Fruit fly (Drosophila melanogaster) whole organism, embryonic: Measurements from ENCODE around the gene endos.

Experiments
- ATbp ChIP-seq: fragments of 200-800 bp; sonication (Bioruptor generic); optimal IDR thresholded peaks from 2 replicates; lab custom pipeline; 2017; ENCODE audit warnings: missing biosample characterization, mild to moderate bottlenecking, missing genetic modification characterization, missing genetic modification reagents
- Asciz ChIP-seq: fragments of 200-800 bp; sonication (Bioruptor generic); optimal IDR thresholded peaks from 2 replicates; lab custom pipeline; 2017; ENCODE audit warnings: missing biosample characterization, mild to moderate bottlenecking, missing genetic modification characterization, missing genetic modification reagents
- Atf-2 ChIP-seq: fragments of 200-800 bp; sonication (Bioruptor generic); optimal IDR thresholded peaks from 2 replicates; lab custom pipeline; 2016; ENCODE audit warnings: missing biosample characterization, missing genetic modification characterization
- BEAF-32 ChIP-seq: fragments of 200-800 bp; sonication (Bioruptor generic); optimal IDR thresholded peaks from 3 replicates; lab custom pipeline; 2017; ENCODE audit warnings: missing biosample characterization, missing genetic modification characterization, mild to moderate bottlenecking, moderate library complexity, missing genetic modification reagents
- CG10321 ChIP-seq: fragments of 200-800 bp; sonication (Bioruptor generic); IDR thresholded peaks from 2 replicates; pipeline ENCODE4 v1.3.6; 2022; ENCODE audit warnings: missing biosample characterization, missing genetic modification characterization
- CG10543 ChIP-seq: fragments of 200-800 bp; sonication (Bioruptor generic); optimal IDR thresholded peaks from 3 replicates; lab custom pipeline; 2017; ENCODE audit warnings: missing biosample characterization, mild to moderate bottlenecking, missing genetic modification characterization, moderate library complexity
- CG10654 ChIP-seq: fragments of 200-800 bp; sonication (Bioruptor generic); optimal IDR thresholded peaks from 2 replicates; lab custom pipeline; 2016; ENCODE audit warnings: missing biosample characterization, missing genetic modification characterization
- CG11456 ChIP-seq: fragments of 200-800 bp; sonication (Bioruptor generic); IDR thresholded peaks from 3 replicates; pipeline ENCODE4 v1.3.6; 2022; ENCODE audit warnings: missing biosample characterization, missing genetic modification characterization
- CG12104 ChIP-seq: fragments of 200-800 bp; sonication (Bioruptor generic); optimal IDR thresholded peaks from 3 replicates; lab custom pipeline; 2016; ENCODE audit warnings: missing biosample characterization, missing genetic modification characterization
- CG12155 ChIP-seq: fragments of 200-800 bp; sonication (Bioruptor generic); optimal IDR thresholded peaks from 3 replicates; lab custom pipeline; 2016; ENCODE audit warnings: missing biosample characterization, missing genetic modification characterization
- CG12299 ChIP-seq: fragments of 200-800 bp; sonication (Bioruptor generic); optimal IDR thresholded peaks from 2 replicates; lab custom pipeline; 2018; ENCODE audit warnings: missing biosample characterization, mild to moderate bottlenecking, missing genetic modification characterization
- CG12769 ChIP-seq: fragments of 200-800 bp; sonication (Bioruptor generic); optimal IDR thresholded peaks from 2 replicates; lab custom pipeline; 2019; ENCODE audit warnings: missing biosample characterization, mild to moderate bottlenecking, missing genetic modification characterization, moderate library complexity
- CG12942 ChIP-seq: fragments of 200-800 bp; sonication (Bioruptor generic); optimal IDR thresholded peaks from 3 replicates; lab custom pipeline; 2016; ENCODE audit warnings: missing biosample characterization, missing genetic modification characterization
- CG14441 ChIP-seq: fragments of 200-800 bp; sonication (Bioruptor generic); IDR thresholded peaks from 2 replicates; pipeline ENCODE4 v1.3.6; 2022; ENCODE audit warnings: missing biosample characterization, missing genetic modification characterization
- CG17359 ChIP-seq: fragments of 200-800 bp; sonication (Bioruptor generic); optimal IDR thresholded peaks from 3 replicates; lab custom pipeline; 2018; ENCODE audit warnings: missing biosample characterization, mild to moderate bottlenecking, missing genetic modification characterization, moderate library complexity
- CG18619 ChIP-seq: fragments of 200-800 bp; sonication (Bioruptor generic); optimal IDR thresholded peaks from 3 replicates; lab custom pipeline; 2017; ENCODE audit warnings: missing biosample characterization, mild to moderate bottlenecking, missing genetic modification characterization
- CG2202 ChIP-seq: fragments of 200-800 bp; sonication (Bioruptor generic); optimal IDR thresholded peaks from 2 replicates; lab custom pipeline; 2018; ENCODE audit warnings: missing biosample characterization, mild to moderate bottlenecking, missing genetic modification characterization
- CG2712 ChIP-seq: fragments of 200-800 bp; optimal IDR thresholded peaks from 3 replicates; lab custom pipeline; 2019; ENCODE audit warnings: missing biosample characterization, mild to moderate bottlenecking, missing genetic modification characterization, moderate library complexity
- CG31388 ChIP-seq: fragments of 200-800 bp; sonication (Bioruptor generic); optimal IDR thresholded peaks from 2 replicates; lab custom pipeline; 2016; ENCODE audit warnings: missing biosample characterization, missing genetic modification characterization
- CG3407 ChIP-seq: fragments of 200-800 bp; sonication (Bioruptor generic); optimal IDR thresholded peaks from 2 replicates; lab custom pipeline; 2018; ENCODE audit warnings: missing biosample characterization, mild to moderate bottlenecking, missing genetic modification characterization
- CG3847 ChIP-seq: fragments of 200-800 bp; sonication (Bioruptor generic); IDR thresholded peaks from 2 replicates; pipeline ENCODE4 v1.3.6; 2022; ENCODE audit warnings: missing biosample characterization, missing genetic modification characterization
- CG42726 ChIP-seq: fragments of 200-800 bp; sonication (Bioruptor generic); IDR thresholded peaks from 2 replicates; pipeline ENCODE4 v1.3.6; 2022; ENCODE audit warnings: missing biosample characterization, missing genetic modification characterization; ENCODE audit not compliant: partially characterized antibody
- CG4424 ChIP-seq: fragments of 200-800 bp; sonication (Bioruptor generic); optimal IDR thresholded peaks from 3 replicates; lab custom pipeline; 2016; ENCODE audit warnings: missing biosample characterization, missing genetic modification characterization
- CG6683 ChIP-seq: fragments of 200-800 bp; sonication (Bioruptor generic); optimal IDR thresholded peaks from 2 replicates; lab custom pipeline; 2017; ENCODE audit warnings: missing biosample characterization, mild to moderate bottlenecking, missing genetic modification characterization, missing genetic modification reagents
- CG7928 ChIP-seq: fragments of 200-800 bp; sonication (Bioruptor generic); optimal IDR thresholded peaks from 2 replicates; lab custom pipeline; 2017; ENCODE audit warnings: missing biosample characterization, mild to moderate bottlenecking, missing genetic modification characterization
- Dip3 ChIP-seq: fragments of 200-800 bp; sonication (Bioruptor generic); optimal IDR thresholded peaks from 3 replicates; lab custom pipeline; 2016; ENCODE audit warnings: missing biosample characterization, missing genetic modification characterization
- E2f2 ChIP-seq: fragments of 200-800 bp; sonication (Bioruptor generic); IDR thresholded peaks from 2 replicates; pipeline ENCODE4 v1.3.6; 2022; ENCODE audit warnings: missing biosample characterization, missing genetic modification characterization
- GATAe ChIP-seq: fragments of 200-800 bp; sonication (Bioruptor generic); conservative IDR thresholded peaks from 2 replicates; pipeline ENCODE4 v1.3.6; 2022; ENCODE audit warnings: missing biosample characterization, missing genetic modification characterization
- HLH3B ChIP-seq: fragments of 200-800 bp; sonication (Bioruptor generic); IDR thresholded peaks from 2 replicates; pipeline ENCODE4 v1.3.6; 2022; ENCODE audit warnings: missing biosample characterization, missing genetic modification characterization
- Hr39 ChIP-seq: fragments of >200 bp; optimal IDR thresholded peaks from 2 replicates; lab custom pipeline; 2017
- Hsf ChIP-seq: fragments of 200-800 bp; sonication (Bioruptor generic); optimal IDR thresholded peaks from 3 replicates; lab custom pipeline; 2016; ENCODE audit warnings: missing biosample characterization, missing genetic modification characterization
- MBD-R2 ChIP-seq: fragments of 200-800 bp; sonication (Bioruptor generic); IDR thresholded peaks from 2 replicates; pipeline ENCODE4 v1.3.6; 2022; ENCODE audit warnings: missing biosample characterization, missing genetic modification characterization
- Mad ChIP-seq: fragments of 200-800 bp; sonication (Bioruptor generic); optimal IDR thresholded peaks from 2 replicates; lab custom pipeline; 2016; ENCODE audit warnings: missing biosample characterization, missing genetic modification characterization
- Neu2 ChIP-seq: fragments of 200-800 bp; sonication (Bioruptor generic); optimal IDR thresholded peaks from 3 replicates; lab custom pipeline; 2016; ENCODE audit warnings: missing biosample characterization, missing genetic modification characterization, borderline replicate concordance
- Opbp ChIP-seq: fragments of 200-800 bp; sonication (Bioruptor generic); IDR thresholded peaks from 3 replicates; pipeline ENCODE4 v1.3.6; 2022; ENCODE audit warnings: missing biosample characterization, missing genetic modification characterization; ENCODE audit not compliant: partially characterized antibody
- Usf ChIP-seq: fragments of 200-800 bp; sonication (Bioruptor generic); optimal IDR thresholded peaks from 2 replicates; lab custom pipeline; 2017; ENCODE audit warnings: missing genotype, missing biosample characterization, missing genetic modification characterization
- ac ChIP-seq: fragments of 200-800 bp; sonication (Bioruptor generic); optimal IDR thresholded peaks from 3 replicates; lab custom pipeline; 2017; ENCODE audit warnings: missing biosample characterization, mild to moderate bottlenecking, missing genetic modification characterization
- aop ChIP-seq: fragments of 200-800 bp; sonication (Bioruptor generic); IDR thresholded peaks from 2 replicates; pipeline ENCODE4 v1.3.6; 2022; ENCODE audit warnings: missing biosample characterization, missing genetic modification characterization
- ase ChIP-seq: fragments of 200-800 bp; sonication (Bioruptor generic); IDR thresholded peaks from 3 replicates; pipeline ENCODE4 v1.3.6; 2022; ENCODE audit warnings: missing biosample characterization, missing genetic modification characterization
- chn ChIP-seq: fragments of 200-800 bp; sonication (Bioruptor generic); optimal IDR thresholded peaks from 2 replicates; lab custom pipeline; 2016; ENCODE audit warnings: missing biosample characterization, missing genetic modification characterization
- ci ChIP-seq: fragments of 200-800 bp; sonication (Bioruptor generic); IDR thresholded peaks from 3 replicates; pipeline ENCODE4 v1.3.6; 2022; ENCODE audit warnings: missing biosample characterization, missing genetic modification characterization
- dan ChIP-seq: fragments of 200-800 bp; sonication (Bioruptor generic); IDR thresholded peaks from 2 replicates; pipeline ENCODE4 v1.3.6; 2022; ENCODE audit warnings: missing biosample characterization, missing genetic modification characterization
- dm ChIP-seq: fragments of 200-800 bp; sonication (Bioruptor generic); optimal IDR thresholded peaks from 3 replicates; lab custom pipeline; 2016; ENCODE audit warnings: missing biosample characterization, missing genetic modification characterization
- lbe ChIP-seq: fragments of 200-800 bp; sonication (Bioruptor generic); optimal IDR thresholded peaks from 2 replicates; lab custom pipeline; 2016; ENCODE audit warnings: missing biosample characterization, mild to moderate bottlenecking, missing genetic modification characterization
- nau ChIP-seq: fragments of 200-800 bp; sonication (Bioruptor generic); optimal IDR thresholded peaks from 3 replicates; lab custom pipeline; 2017; ENCODE audit warnings: missing biosample characterization, mild to moderate bottlenecking, missing genetic modification characterization, missing genetic modification reagents
- org-1 ChIP-seq: fragments of 200-800 bp; sonication (Bioruptor generic); optimal IDR thresholded peaks from 2 replicates; lab custom pipeline; 2017; ENCODE audit warnings: missing biosample characterization, missing genetic modification characterization
- sima ChIP-seq: fragments of 200-800 bp; sonication (Bioruptor generic); optimal IDR thresholded peaks from 2 replicates; lab custom pipeline; 2016; ENCODE audit warnings: missing biosample characterization, missing genetic modification characterization
- ttk ChIP-seq: fragments of 200-800 bp; sonication (Bioruptor generic); IDR thresholded peaks from 2 replicates; pipeline ENCODE4 v2.1.2; 2022; ENCODE audit warnings: missing biosample characterization, missing genetic modification characterization
- wdn ChIP-seq: fragments of 200-800 bp; sonication (Bioruptor generic); IDR thresholded peaks from 2 replicates; pipeline ENCODE4 v1.3.6; 2022; ENCODE audit warnings: missing biosample characterization, missing genetic modification characterization
- wor ChIP-seq: fragments of 200-800 bp; sonication (Bioruptor generic); IDR thresholded peaks from 2 replicates; pipeline ENCODE4 v1.3.6; 2022; ENCODE audit warnings: missing biosample characterization, missing genetic modification characterization
- zen2 ChIP-seq: fragments of 200-800 bp; sonication (Bioruptor generic); IDR thresholded peaks from 3 replicates; pipeline ENCODE4 v1.3.6; 2022; ENCODE audit warnings: missing biosample characterization, missing genetic modification characterization; ENCODE audit not compliant: partially characterized antibody
- zfh1 ChIP-seq: fragments of 200-800 bp; sonication (Bioruptor generic); IDR thresholded peaks from 3 replicates; pipeline ENCODE4 v1.3.6; 2022; ENCODE audit warnings: missing biosample characterization, missing genetic modification characterization

The endos gene

dm6 chr3L:14036867-14037313 is 5.4 kb upstream of the endos start, which contains the start of gene Hsp110 (continued):
- TF ChIP-seq CG17359 (tag; lab: Kevin White, UChicago) = peak; percentile 37
- no peak for TF ChIP-seq Usf (GFP tag; lab: Kevin White, UChicago)
- TF ChIP-seq CG2712 (tag; lab: Kevin White, UChicago) = peak; percentile 42
- TF ChIP-seq CG18619 (GFP tag; lab: Kevin White, UChicago) = no peak
- TF ChIP-seq CG12769 (tag; lab: Kevin White, UChicago) = no peak
- no peak for TF ChIP-seq CG2202 (tag; lab: Kevin White, UChicago)
- TF ChIP-seq E2f2 (GFP tag; lab: Robert Waterston, UW) = peak; percentile 95
- no peak for TF ChIP-seq CG6683 (GFP tag; lab: Kevin White, UChicago)
- peak; percentile 45 for TF ChIP-seq chn (GFP tag; lab: Kevin White, UChicago)
- no peak for TF ChIP-seq zfh1 (GFP tag; lab: Robert Waterston, UW)
- peak; percentile 64 for TF ChIP-seq lbe
- TF ChIP-seq wor = no peak
- TF ChIP-seq ac (GFP tag; lab: Kevin White, UChicago) = no peak
- TF ChIP-seq sima (GFP tag; lab: Kevin White, UChicago) = no peak
- TF ChIP-seq HLH3B (GFP tag; lab: Robert Waterston, UW) = no peak
- TF ChIP-seq CG12942 (GFP tag; lab: Kevin White, UChicago) = no peak
- peak; percentile 83 for TF ChIP-seq dm (GFP tag; lab: Kevin White, UChicago)
- TF ChIP-seq CG10654 (GFP tag; lab: Kevin White, UChicago) = no peak
- TF ChIP-seq BEAF-32 (GFP tag; lab: Kevin White, UChicago) = peak; percentile 98
- TF ChIP-seq MBD-R2 = peak; percentile 46
- TF ChIP-seq CG12155 = peak; percentile 14
- TF ChIP-seq CG3847 (GFP tag; lab: Robert Waterston, UW) = no peak
- no peak for TF ChIP-seq ttk (GFP tag; lab: Robert Waterston, UW)
- TF ChIP-seq CG31388 (GFP tag; lab: Kevin White, UChicago) = no peak
- no peak for TF ChIP-seq Asciz (GFP tag; lab: Kevin White, UChicago)
- TF ChIP-seq CG10543 (GFP tag; lab: Kevin White, UChicago) = peak; percentile 29
- no peak for TF ChIP-seq dan (GFP tag; lab: Robert Waterston, UW)
- TF ChIP-seq wdn (GFP tag; lab: Robert Waterston, UW) = no peak
- TF ChIP-seq Atf-2 (GFP tag; lab: Kevin White, UChicago) = no peak
- TF ChIP-seq ase (GFP tag; lab: Robert Waterston, UW) = no peak
- TF ChIP-seq ATbp = no peak
- TF ChIP-seq Neu2 (GFP tag; lab: Kevin White, UChicago) = no peak
- no peak for TF ChIP-seq CG10321
- TF ChIP-seq zen2 (GFP tag; lab: Robert Waterston, UW) = peak; percentile 99
- no peak for TF ChIP-seq CG14441 (GFP tag; lab: Robert Waterston, UW)
- TF ChIP-seq aop (GFP tag; lab: Robert Waterston, UW) = no peak
- no peak for TF ChIP-seq nau (GFP tag; lab: Kevin White, UChicago)
- peak; percentile 37 for TF ChIP-seq CG12299 (tag; lab: Kevin White, UChicago)
- TF ChIP-seq ci (GFP tag; lab: Robert Waterston, UW) = peak; percentile 45; the same call in 2 of the 3 replicates
- no peak for TF ChIP-seq Hr39
- no peak for TF ChIP-seq Mad (GFP tag; lab: Kevin White, UChicago)
- TF ChIP-seq GATAe (GFP tag; lab: Robert Waterston, UW) = peak; percentile 52; the same call in 1 of the 2 replicates
- TF ChIP-seq org-1 = no peak
- TF ChIP-seq CG7928 (GFP tag; lab: Kevin White, UChicago) = no peak
- TF ChIP-seq Dip3 (GFP tag; lab: Kevin White, UChicago) = peak; percentile 99
- TF ChIP-seq CG12104 (GFP tag; lab: Kevin White, UChicago) = no peak
- TF ChIP-seq Hsf (GFP tag; lab: Kevin White, UChicago) = no peak
- TF ChIP-seq CG4424 (GFP tag; lab: Kevin White, UChicago) = no peak
- TF ChIP-seq CG42726 (GFP tag; lab: Robert Waterston, UW) = peak; percentile 99
- no peak for TF ChIP-seq CG11456 (GFP tag; lab: Robert Waterston, UW)
- no peak for TF ChIP-seq CG3407
- TF ChIP-seq Opbp = peak; percentile 99
